Worm (Caenorhabditis elegans) whole organism, L1 larva: ENCODE data around the gene srbc-36.

Experiments
- C04F5.9 ChIP-seq: sonication (generic microtip); optimal IDR thresholded peaks from 2 replicates; lab custom pipeline; 2016; ENCODE audit warnings: missing genetic modification characterization, missing compliant biosample characterization
- C34B4.2 ChIP-seq: sonication (generic microtip); optimal IDR thresholded peaks from 2 replicates; lab custom pipeline; 2017; ENCODE audit warnings: mild to moderate bottlenecking, missing genetic modification characterization, missing compliant biosample characterization
- Y116A8C.19 ChIP-seq: sonication (generic microtip); optimal IDR thresholded peaks from 2 replicates; lab custom pipeline; 2016; ENCODE audit warnings: missing compliant biosample characterization, missing genetic modification characterization, borderline replicate concordance
- alr-1 ChIP-seq: fragments of 200-800 bp; sonication (Bioruptor generic); optimal IDR thresholded peaks from 2 replicates; lab custom pipeline; 2018; ENCODE audit warnings: borderline replicate concordance, mild to moderate bottlenecking, missing genetic modification characterization, missing compliant biosample characterization
- aly-2 ChIP-seq: fragments of 150-350 bp; optimal IDR thresholded peaks from 2 replicates; lab custom pipeline; 2014; ENCODE audit warnings: missing biosample characterization, missing genetic modification characterization
- blmp-1 ChIP-seq: fragments of 150-350 bp; optimal IDR thresholded peaks from 2 replicates; lab custom pipeline; 2014; ENCODE audit warnings: missing biosample characterization, missing genetic modification characterization
- ceh-82 ChIP-seq, 3 experiments: fragments of 150-350 bp in 1 of 3; sonication (generic microtip) in 2 of 3; optimal IDR thresholded peaks; 2 replicates each; lab custom pipeline; 2014 to 2017; ENCODE audit warnings: missing biosample characterization in 3 of 3, missing genetic modification characterization in 3 of 3
- ceh-90 ChIP-seq: sonication (generic microtip); optimal IDR thresholded peaks from 2 replicates; lab custom pipeline; 2016; ENCODE audit warnings: missing genetic modification characterization, missing compliant biosample characterization
- efl-1 ChIP-seq, 4 experiments: fragments of 150-350 bp; optimal IDR thresholded peaks in 3 of 4; peaks in 1 of 4; 1 replicate in 1 of 4; 2 replicates in 3 of 4; lab custom pipeline; 2014; ENCODE audit warnings: missing biosample characterization in 2 of 4, missing genetic modification characterization in 2 of 4, missing genetic modification reagents in 2 of 4
- elt-2 ChIP-seq: sonication (generic microtip); optimal IDR thresholded peaks from 2 replicates; lab custom pipeline; 2016; ENCODE audit warnings: missing genetic modification characterization, mild to moderate bottlenecking, inconsistent platforms, missing compliant biosample characterization, missing genetic modification reagents
- ets-5 ChIP-seq: fragments of 200-800 bp; sonication (Bioruptor generic); IDR thresholded peaks from 2 replicates; pipeline ENCODE4 v1.3.6; 2022; ENCODE audit warnings: missing genetic modification characterization, missing compliant biosample characterization
- fkh-10 ChIP-seq: sonication (generic microtip); optimal IDR thresholded peaks from 2 replicates; lab custom pipeline; 2017; ENCODE audit warnings: missing biosample characterization, missing genetic modification reagents, missing genetic modification characterization
- fkh-8 ChIP-seq: sonication (generic microtip); optimal IDR thresholded peaks from 2 replicates; lab custom pipeline; 2016; ENCODE audit warnings: mild to moderate bottlenecking, missing genetic modification characterization, missing compliant biosample characterization
- hlh-17 ChIP-seq: fragments of 200-800 bp; sonication (Bioruptor generic); optimal IDR thresholded peaks from 2 replicates; lab custom pipeline; 2018; ENCODE audit warnings: missing genetic modification characterization, mild to moderate bottlenecking, missing compliant biosample characterization, moderate library complexity, borderline replicate concordance
- hpl-2 ChIP-seq: fragments of 150-350 bp; optimal IDR thresholded peaks from 2 replicates; lab custom pipeline; 2014; ENCODE audit warnings: missing biosample characterization, missing genetic modification reagents, missing genetic modification characterization
- irx-1 ChIP-seq: sonication (generic microtip); optimal IDR thresholded peaks from 2 replicates; lab custom pipeline; 2016; ENCODE audit warnings: missing genetic modification characterization, missing compliant biosample characterization
- isw-1 ChIP-seq: fragments of 200-800 bp; sonication (Bioruptor generic); IDR thresholded peaks from 2 replicates; pipeline ENCODE4 v1.3.6; 2022; ENCODE audit warnings: missing genetic modification characterization, missing compliant biosample characterization
- jun-1 ChIP-seq: fragments of 150-350 bp; optimal IDR thresholded peaks from 2 replicates; lab custom pipeline; 2014; ENCODE audit warnings: missing biosample characterization, missing genetic modification reagents, missing genetic modification characterization
- lin-13 ChIP-seq: fragments of 150-350 bp; optimal IDR thresholded peaks from 2 replicates; lab custom pipeline; 2014; ENCODE audit warnings: missing biosample characterization, missing genetic modification reagents, missing genetic modification characterization
- lin-14 ChIP-seq: fragments of 200-800 bp; sonication (Bioruptor generic); optimal IDR thresholded peaks from 2 replicates; lab custom pipeline; 2018; ENCODE audit warnings: mild to moderate bottlenecking, missing genetic modification characterization, moderate library complexity, missing compliant biosample characterization
- lin-15B ChIP-seq: fragments of 150-350 bp; sonication (generic microtip); optimal IDR thresholded peaks from 3 replicates; lab custom pipeline; 2014; ENCODE audit warnings: missing biosample characterization, missing genetic modification characterization
- mdl-1 ChIP-seq, 2 experiments: fragments of 150-350 bp; optimal IDR thresholded peaks; 2 replicates each; lab custom pipeline; 2014 to 2017; ENCODE audit warnings: missing biosample characterization in 2 of 2, missing genetic modification characterization in 2 of 2, inconsistent platforms in 1 of 2
- nhr-11 ChIP-seq: fragments of 150-350 bp; optimal IDR thresholded peaks from 2 replicates; lab custom pipeline; 2014; ENCODE audit warnings: missing biosample characterization, missing genetic modification characterization
- nhr-19 ChIP-seq: fragments of 200-800 bp; sonication (Bioruptor generic); conservative IDR thresholded peaks from 2 replicates; pipeline ENCODE4 v1.3.6; 2022; ENCODE audit warnings: missing genetic modification characterization, missing compliant biosample characterization
- nhr-28 ChIP-seq: fragments of 150-350 bp; optimal IDR thresholded peaks from 2 replicates; lab custom pipeline; 2014; ENCODE audit warnings: missing biosample characterization, missing genetic modification characterization
- nhr-76 ChIP-seq: sonication (generic microtip); optimal IDR thresholded peaks from 2 replicates; lab custom pipeline; 2017; ENCODE audit warnings: missing biosample characterization, missing genetic modification characterization
- nhr-77 ChIP-seq: fragments of 150-350 bp; optimal IDR thresholded peaks from 2 replicates; lab custom pipeline; 2014; ENCODE audit warnings: missing biosample characterization, missing genetic modification characterization
- nhr-85 ChIP-seq: sonication (generic microtip); peaks from one replicate; lab custom pipeline; 2016; ENCODE audit warnings: missing genetic modification characterization, inconsistent platforms, missing compliant biosample characterization
- nhr-90 ChIP-seq: sonication (generic microtip); optimal IDR thresholded peaks from 2 replicates; lab custom pipeline; 2016; ENCODE audit warnings: mild to moderate bottlenecking, missing genetic modification characterization, missing compliant biosample characterization; ENCODE audit not compliant: poor library complexity
- pag-3 ChIP-seq: sonication (generic microtip); optimal IDR thresholded peaks from 2 replicates; lab custom pipeline; 2017; ENCODE audit warnings: missing genetic modification characterization, mild to moderate bottlenecking, missing compliant biosample characterization, antibody characterized with exemption, borderline replicate concordance; ENCODE audit not compliant: insufficient read depth
- pax-3 ChIP-seq: fragments of 200-800 bp; sonication (Bioruptor generic); optimal IDR thresholded peaks from 2 replicates; lab custom pipeline; 2018; ENCODE audit warnings: mild to moderate bottlenecking, missing genetic modification characterization, moderate library complexity, missing compliant biosample characterization
- sptf-1 ChIP-seq: fragments of 150-350 bp; optimal IDR thresholded peaks from 2 replicates; lab custom pipeline; 2014; ENCODE audit warnings: missing biosample characterization, missing genetic modification characterization
- swsn-7 ChIP-seq: sonication (generic microtip); optimal IDR thresholded peaks from 2 replicates; lab custom pipeline; 2016; ENCODE audit warnings: missing genetic modification characterization, missing compliant biosample characterization
- unc-86 ChIP-seq: sonication (generic microtip); optimal IDR thresholded peaks from 2 replicates; lab custom pipeline; 2016; ENCODE audit warnings: missing genetic modification characterization, missing compliant biosample characterization
- unc-98 ChIP-seq: fragments of 200-800 bp; sonication (Bioruptor generic); IDR thresholded peaks from 2 replicates; pipeline ENCODE4 v1.3.6; 2022; ENCODE audit warnings: missing genetic modification characterization, missing compliant biosample characterization
- zag-1 ChIP-seq: fragments of 150-350 bp; optimal IDR thresholded peaks from 2 replicates; lab custom pipeline; 2014; ENCODE audit warnings: missing biosample characterization, missing genetic modification characterization
- zip-4 ChIP-seq: fragments of 200-800 bp; sonication (Bioruptor generic); optimal IDR thresholded peaks from 2 replicates; lab custom pipeline; 2018; ENCODE audit warnings: mild to moderate bottlenecking, missing genetic modification characterization, moderate library complexity, missing compliant biosample characterization

srbc-36 gene

ce11 chrV:3455135-3455747 lies 35.1 kb downstream of the srbc-36 start:
- no peak for TF ChIP-seq blmp-1 (tag; lab: Kevin White, UChicago)
- TF ChIP-seq efl-1 (optimal IDR thresholded peaks at IDR 0.05; lab: Kevin White, UChicago) = no peak
- peak in 1 of 2 experiments; percentile 55 for TF ChIP-seq efl-1 (GFP tag; optimal IDR thresholded peaks at IDR 0.05 in 1 of 2; lab: Kevin White, UChicago)

DNA sequence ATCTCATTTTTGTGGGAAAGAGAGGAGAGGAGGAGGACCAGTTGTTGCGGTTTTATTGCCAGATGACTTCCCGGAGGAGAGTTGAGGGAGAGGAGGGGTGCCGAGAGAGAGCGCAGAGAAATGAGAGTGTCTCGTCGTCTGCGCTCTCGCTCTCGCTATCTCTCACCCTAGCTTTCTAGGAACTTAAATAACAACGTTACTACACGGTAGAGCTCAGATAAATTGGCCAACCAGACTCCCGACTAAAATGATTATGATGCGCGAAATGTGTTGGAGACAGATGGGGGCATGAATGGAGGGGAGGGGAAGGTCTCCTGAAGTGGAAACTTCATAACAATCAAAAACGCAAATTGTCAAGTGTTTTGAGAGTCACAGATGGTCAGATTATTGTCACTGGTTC lies 35.7 kb downstream of the srbc-36 start:
- TF ChIP-seq irx-1 (no peak), ceh-90 (tag; lab: Kevin White, UChicago) (no peak), pax-3 (tag; lab: Kevin White, UChicago) (no peak), nhr-19 (GFP tag; lab: Robert Waterston, UW) (no peak), C04F5.9 (no peak), elt-2 (no peak), ceh-82 (tag; optimal IDR thresholded peaks at IDR 0.05; lab: Kevin White, UChicago) (no peak), C34B4.2 (tag; lab: Kevin White, UChicago) (no peak), hlh-17 (GFP tag; lab: Kevin White, UChicago) (no peak), sptf-1 (tag; lab: Kevin White, UChicago) (no peak), lin-15B (no peak), nhr-85 (tag; lab: Kevin White, UChicago) (no peak), nhr-77 (tag; lab: Kevin White, UChicago) (no peak)

ce11 chrV:3452489-3452888 lies 37.8 kb downstream of the srbc-36 start:
- TF ChIP-seq aly-2 (tag; lab: Kevin White, UChicago) (no peak), nhr-11 (tag; lab: Kevin White, UChicago) (no peak), fkh-10 (GFP tag; lab: Kevin White, UChicago) (peak; percentile 37)

DNA sequence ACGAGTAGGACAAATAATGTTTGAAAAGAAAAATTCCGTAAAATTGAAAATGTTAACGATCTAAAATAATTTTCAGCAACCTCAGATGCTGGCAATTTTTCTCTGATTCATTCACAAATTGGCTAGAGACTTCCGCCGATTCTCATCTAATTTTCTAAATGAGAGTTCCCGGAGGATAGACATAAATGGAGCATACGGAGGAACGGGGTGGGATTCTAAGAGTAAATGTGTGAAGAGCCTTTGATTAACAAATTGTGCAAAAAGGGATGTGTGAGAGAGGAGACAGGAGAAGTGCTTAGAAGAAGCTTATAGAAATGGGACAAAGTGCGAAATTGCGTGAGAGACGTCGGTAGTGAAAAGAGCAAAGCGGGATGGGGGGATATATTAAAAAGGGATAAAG lies 38.7 kb downstream of the srbc-36 start:
- TF ChIP-seq lin-14 = peak; percentile 1
- no peak for TF ChIP-seq unc-86 (tag; lab: Kevin White, UChicago)
- no peak for TF ChIP-seq fkh-8 (tag; lab: Kevin White, UChicago)
- no peak for TF ChIP-seq alr-1 (tag; lab: Kevin White, UChicago)
- no peak for TF ChIP-seq swsn-7 (tag; lab: Kevin White, UChicago)
- TF ChIP-seq, all 84 proteins: peak for 1

- TF ChIP-seq zag-1 (tag; lab: Kevin White, UChicago) (no peak), nhr-90 (no peak), zip-4 (no peak), nhr-76 (tag; lab: Kevin White, UChicago) (no peak), hpl-2 (GFP tag; lab: Kevin White, UChicago) (no peak), sptf-1 (tag; lab: Kevin White, UChicago) (no peak), mdl-1 (tag; optimal IDR thresholded peaks at IDR 0.05; lab: Kevin White, UChicago) (no peak), Y116A8C.19 (tag; lab: Kevin White, UChicago) (no peak)
These were observed 40.0 kb downstream of the srbc-36 start for ce11 chrV:3450351-3450750.

DNA sequence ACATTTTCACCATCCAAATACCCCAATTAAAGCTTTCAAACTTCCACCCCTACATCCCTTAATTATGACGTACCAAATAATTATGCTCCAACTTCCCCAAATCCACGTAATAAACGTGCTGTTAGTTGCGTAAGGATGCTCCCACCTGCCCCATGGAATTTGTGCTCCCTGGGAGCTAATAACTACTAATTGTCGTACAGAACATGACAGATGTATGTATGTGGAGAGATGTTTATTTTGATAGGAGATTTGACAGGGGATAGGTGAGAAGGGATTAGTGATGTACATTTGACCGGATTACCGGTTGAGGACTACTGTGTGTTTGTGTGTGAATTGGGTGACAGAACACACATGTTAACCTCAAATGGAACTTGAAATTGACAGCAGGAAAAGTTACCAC lies 40.5 kb downstream of the srbc-36 start:
- TF ChIP-seq unc-98 (GFP tag; lab: Robert Waterston, UW) (no peak), jun-1 (tag; lab: Kevin White, UChicago) (no peak), ets-5 (GFP tag; lab: Robert Waterston, UW) (no peak), C34B4.2 (tag; lab: Kevin White, UChicago) (no peak), ceh-82 (tag; optimal IDR thresholded peaks at IDR 0.05; lab: Kevin White, UChicago) (no peak), pag-3 (no peak), lin-13 (no peak), isw-1 (GFP tag; lab: Robert Waterston, UW) (no peak), nhr-28 (no peak), C04F5.9 (no peak)
